Worm (Caenorhabditis elegans): ENCODE measurements around the gene F53F4.7.

- TF ChIP-seq nhr-28 (tag; optimal IDR thresholded peaks at IDR 0.05): no peak
- no peak for TF ChIP-seq elt-3 (tag; optimal IDR thresholded peaks at IDR 0.05)
- TF ChIP-seq snpc-4 (tag; optimal IDR thresholded peaks at IDR 0.05): no peak
- no peak for TF ChIP-seq ceh-39 (tag; optimal IDR thresholded peaks at IDR 0.05)
- TF ChIP-seq lsy-2 (tag; optimal IDR thresholded peaks at IDR 0.05): no peak
Measured at ce11 chrV:13606651-13607242, 7.0 kb downstream of the F53F4.7 start, which contains the start of gene fmo-4.

Data from whole organism, mixed stage, embryonic.